Fruit fly (Drosophila melanogaster): ENCODE results near the gene CG15403.

DNA sequence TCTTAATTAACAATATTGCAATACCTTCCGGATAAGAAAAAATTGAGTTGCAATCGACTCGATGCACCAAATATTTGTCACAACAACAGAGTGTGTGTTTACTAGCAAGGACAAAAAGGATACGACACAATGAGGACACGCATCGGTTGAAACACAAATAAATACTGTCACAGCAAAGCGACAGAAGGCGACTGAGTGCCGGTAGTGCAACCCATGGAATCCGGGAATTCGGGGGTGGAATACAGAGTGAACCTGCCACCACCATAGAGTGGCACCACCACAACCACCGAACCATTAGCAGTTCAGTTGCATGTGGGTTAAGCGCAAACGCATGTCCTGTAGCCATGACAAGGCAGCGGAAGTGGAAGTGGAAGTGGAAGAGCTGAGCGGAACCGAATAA, 2.0 kb downstream of the CG15403 start:
- TF ChIP-seq ovo (GFP tag; optimal IDR thresholded peaks at IDR 0.05) (no peak), CG7045 (GFP tag; optimal IDR thresholded peaks at IDR 0.05) (no peak), Crg-1 (GFP tag; optimal IDR thresholded peaks at IDR 0.05) (no peak), kay (GFP tag; ENCODE audit: borderline replicate concordance) (no peak), CG14711 (tag; optimal IDR thresholded peaks at IDR 0.05) (no peak)
